Fruit fly (Drosophila melanogaster): ENCODE measurements around the gene Dref.

Gene Dref

dm6 chr2L:9937908-9938307 lies 29.1 kb downstream of the Dref start, which contains the start of gene Arglu1 (continued):
- TF ChIP-seq CG13624 (GFP tag; optimal IDR thresholded peaks at IDR 0.05) (peak; percentile 26), CG12744 (GFP tag; optimal IDR thresholded peaks at IDR 0.05) (no peak), croc (GFP tag; conservative IDR thresholded peaks at IDR 0.05) (no peak), CG34224 (GFP tag; IDR thresholded peaks at IDR 0.05; ENCODE audit: partially characterized antibody) (no peak), gce (GFP tag; IDR thresholded peaks at IDR 0.05) (no peak), Sox100B (GFP tag; optimal IDR thresholded peaks at IDR 0.05) (no peak), CG2202 (tag; optimal IDR thresholded peaks at IDR 0.05) (no peak), jigr1 (GFP tag; IDR thresholded peaks at IDR 0.05) (no peak), repo (GFP tag; optimal IDR thresholded peaks at IDR 0.05) (no peak), sqz (GFP tag; optimal IDR thresholded peaks at IDR 0.05) (no peak), eyg (GFP tag; optimal IDR thresholded peaks at IDR 0.05) (peak; percentile 25), Meics (GFP tag; optimal IDR thresholded peaks at IDR 0.05) (peak; percentile 13), GATAe (GFP tag; conservative IDR thresholded peaks at IDR 0.05) (no peak), phol (tag; optimal IDR thresholded peaks at IDR 0.05) (no peak), ac (GFP tag; optimal IDR thresholded peaks at IDR 0.05) (no peak), bsh (GFP tag; optimal IDR thresholded peaks at IDR 0.05) (no peak), dpn (GFP tag; optimal IDR thresholded peaks at IDR 0.05) (no peak), luna (GFP tag; optimal IDR thresholded peaks at IDR 0.05) (no peak), Rfx (GFP tag; IDR thresholded peaks at IDR 0.05) (peak; percentile 61), Side (GFP tag; optimal IDR thresholded peaks at IDR 0.05) (no peak), CG10462 (GFP tag; optimal IDR thresholded peaks at IDR 0.05) (no peak), Atf3 (GFP tag; optimal IDR thresholded peaks at IDR 0.05) (no peak), CG18599 (GFP tag; optimal IDR thresholded peaks at IDR 0.05) (no peak), CG17802 (tag; optimal IDR thresholded peaks at IDR 0.05) (no peak), ERR (GFP tag; optimal IDR thresholded peaks at IDR 0.05) (no peak), stwl (tag; optimal IDR thresholded peaks at IDR 0.05) (peak; percentile 52), sna (GFP tag; IDR thresholded peaks at IDR 0.05; ENCODE audit: partially characterized antibody) (no peak), Lpt (GFP tag; optimal IDR thresholded peaks at IDR 0.05) (no peak), Xrp1 (GFP tag; IDR thresholded peaks at IDR 0.05) (0 out of 2 replicates have a peak, but pooled peaks have one; percentile 15), TFAM (GFP tag; optimal IDR thresholded peaks at IDR 0.05) (no peak), Ssrp (tag; optimal IDR thresholded peaks at IDR 0.05) (no peak), Sry-δ (GFP tag; optimal IDR thresholded peaks at IDR 0.05) (peak; percentile 2), CG12942 (GFP tag; optimal IDR thresholded peaks at IDR 0.05) (no peak), CG15514 (GFP tag; optimal IDR thresholded peaks at IDR 0.05) (peak; percentile 78), chm (GFP tag; IDR thresholded peaks at IDR 0.05) (no peak), CG7271 (tag; optimal IDR thresholded peaks at IDR 0.05) (no peak), lmd (GFP tag; IDR thresholded peaks at IDR 0.05) (peak; percentile 26; the same call in 1 of the 2 replicates), amos (GFP tag; IDR thresholded peaks at IDR 0.05; ENCODE audit: partially characterized antibody) (no peak; the same call in 1 of the 2 replicates), danr (GFP tag; IDR thresholded peaks at IDR 0.05) (no peak), hth (optimal IDR thresholded peaks at IDR 0.05) (no peak), CG2712 (tag; optimal IDR thresholded peaks at IDR 0.05) (peak; percentile 28), CG9932 (GFP tag; IDR thresholded peaks at IDR 0.05) (peak; percentile 69), ken (GFP tag; IDR thresholded peaks at IDR 0.05) (no peak), Six4 (GFP tag; optimal IDR thresholded peaks at IDR 0.05) (no peak), Dad (GFP tag; optimal IDR thresholded peaks at IDR 0.05) (peak; percentile 5), Nf-YA (GFP tag; IDR thresholded peaks at IDR 0.05) (no peak), Sox102F (GFP tag; optimal IDR thresholded peaks at IDR 0.05) (no peak), pnt (GFP tag; optimal IDR thresholded peaks at IDR 0.05) (no peak), E2f2 (GFP tag; IDR thresholded peaks at IDR 0.05) (no peak), CG8944 (GFP tag; optimal IDR thresholded peaks at IDR 0.05) (no peak), tap (tag; optimal IDR thresholded peaks at IDR 0.05) (no peak), CG2678 (tag; optimal IDR thresholded peaks at IDR 0.05) (no peak)

Measured in whole organism, embryonic.